Fruit fly (Drosophila melanogaster): ENCODE measurements around the gene CG2964.

The CG2964 gene

DNA sequence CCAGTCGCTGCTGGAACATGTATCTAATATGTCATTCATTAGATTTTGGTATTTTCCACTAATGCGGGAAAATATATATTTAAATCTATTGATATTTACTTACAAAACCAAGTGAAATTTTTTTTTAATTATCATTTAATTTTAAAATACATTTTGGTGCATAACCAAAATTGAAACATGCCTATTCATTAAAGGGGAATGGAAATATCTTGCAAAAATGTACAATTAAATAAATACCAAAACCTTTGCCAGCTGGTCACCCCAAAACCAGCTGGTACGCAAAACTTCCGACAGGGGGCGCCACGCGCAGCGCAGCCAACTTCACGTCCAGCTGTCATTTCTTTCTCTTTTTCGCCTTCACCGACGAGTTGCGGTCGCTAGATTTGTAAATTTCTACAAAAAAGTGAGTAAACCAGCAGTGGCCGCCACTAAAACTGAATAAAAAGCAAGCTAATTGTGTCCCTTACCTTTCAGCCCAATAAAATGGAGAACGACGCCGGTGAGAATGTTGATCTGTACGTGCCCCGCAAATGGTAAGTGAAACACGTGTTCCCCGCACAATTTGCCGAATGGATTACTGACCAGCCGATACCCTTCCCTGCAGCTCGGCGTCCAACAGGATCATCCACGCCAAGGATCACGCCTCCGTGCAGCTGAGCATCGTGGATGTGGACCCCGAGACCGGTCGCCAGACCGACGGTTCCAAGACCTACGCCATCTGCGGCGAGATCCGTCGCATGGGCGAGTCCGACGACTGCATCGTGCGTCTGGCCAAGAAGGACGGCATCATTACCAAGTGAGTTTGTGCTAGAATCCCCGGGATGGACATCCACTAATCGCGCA, 43.8 kb downstream of the CG2964 start, which contains the start of the genes CG3104 and RpS21:
Gene CG3104, minus strand, starts transcription at position 6 of the 843 bp plus-strand sequence.
Gene RpS21, plus strand, starts transcription at position 298 of the 843 bp plus-strand sequence.
- TF ChIP-seq CG8478 (optimal IDR thresholded peaks at IDR 0.05) (no peak), CTCF (optimal IDR thresholded peaks at IDR 0.05) (peak; percentile 92 to 95)

DNA sequence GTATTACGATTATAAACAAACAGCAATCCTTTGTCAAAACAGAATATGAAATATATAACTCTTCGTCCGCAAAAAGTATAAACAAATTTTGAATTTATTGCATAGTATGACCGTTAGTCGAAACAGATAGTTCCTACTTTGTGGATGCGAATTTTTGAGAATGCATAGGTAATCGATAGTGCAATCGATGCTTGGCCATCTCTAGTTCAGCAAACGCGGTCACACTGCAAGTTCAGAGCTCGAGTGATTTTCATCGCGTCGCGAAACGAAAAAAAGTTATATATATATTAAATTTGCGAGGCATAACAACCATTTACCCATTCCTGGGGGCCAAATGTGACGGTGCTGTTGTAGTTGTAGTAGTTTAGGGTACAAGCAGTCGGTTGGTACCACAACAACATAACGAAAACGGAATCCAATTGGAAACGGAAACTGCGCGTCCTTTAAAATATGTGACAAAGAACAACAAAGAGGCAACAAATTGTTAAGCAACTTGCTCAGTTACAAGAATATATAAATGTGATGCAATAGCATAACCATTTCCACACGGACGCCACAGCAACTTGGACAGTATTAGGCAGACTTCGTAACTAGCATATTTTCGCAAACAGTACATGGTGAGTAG, 44.8 kb downstream of the CG2964 start, which contains the start of gene CG2991:
Gene CG2991, plus strand, starts transcription at position 205 of the 625 bp plus-strand sequence.
- TF ChIP-seq CTCF (optimal IDR thresholded peaks at IDR 0.05) (peak; percentile 7 to 57), CG8478 (optimal IDR thresholded peaks at IDR 0.05) (no peak)

DNA sequence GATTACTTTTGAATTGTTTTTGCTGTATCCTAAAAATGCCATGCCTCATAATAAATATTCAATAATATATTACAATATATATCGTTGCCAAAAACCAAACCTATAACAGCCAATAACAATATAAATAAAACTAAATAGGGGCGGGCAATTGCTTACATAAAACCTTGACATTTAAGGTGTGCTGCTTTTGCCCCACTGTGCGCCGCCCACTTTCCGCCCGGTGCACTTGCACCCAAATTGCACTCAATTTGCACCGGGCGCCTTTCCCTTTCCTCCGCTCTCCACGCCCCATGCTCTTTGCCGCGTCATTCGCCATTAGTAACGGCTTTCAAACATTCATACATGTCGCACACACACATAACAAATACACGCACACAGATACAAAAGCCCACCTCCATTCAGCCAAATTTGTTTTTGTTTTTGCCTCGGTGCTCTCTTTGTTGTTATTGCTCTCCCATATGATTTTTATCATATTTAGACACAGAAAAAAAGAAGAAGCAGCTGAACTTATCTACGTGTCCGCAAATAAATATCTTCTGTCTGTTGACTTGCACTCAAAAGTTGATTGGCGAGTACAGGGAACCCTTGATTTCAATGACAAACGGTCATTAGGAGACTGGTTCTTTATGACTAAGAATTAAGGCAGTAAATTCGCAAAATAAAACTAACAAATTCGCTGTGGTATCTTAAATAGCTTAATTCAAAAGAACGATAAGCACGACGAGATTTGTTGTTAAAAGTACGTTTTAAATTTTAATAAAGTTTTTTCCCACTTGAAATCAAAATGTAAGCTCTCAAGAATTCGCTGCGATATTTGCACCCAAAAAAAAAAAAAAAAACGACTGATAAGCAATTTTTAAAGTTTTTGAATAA, 45.9 kb downstream of the CG2964 start:
- TF ChIP-seq CTCF (optimal IDR thresholded peaks at IDR 0.05), result no peak
- TF ChIP-seq CG8478 (optimal IDR thresholded peaks at IDR 0.05), result no peak

DNA sequence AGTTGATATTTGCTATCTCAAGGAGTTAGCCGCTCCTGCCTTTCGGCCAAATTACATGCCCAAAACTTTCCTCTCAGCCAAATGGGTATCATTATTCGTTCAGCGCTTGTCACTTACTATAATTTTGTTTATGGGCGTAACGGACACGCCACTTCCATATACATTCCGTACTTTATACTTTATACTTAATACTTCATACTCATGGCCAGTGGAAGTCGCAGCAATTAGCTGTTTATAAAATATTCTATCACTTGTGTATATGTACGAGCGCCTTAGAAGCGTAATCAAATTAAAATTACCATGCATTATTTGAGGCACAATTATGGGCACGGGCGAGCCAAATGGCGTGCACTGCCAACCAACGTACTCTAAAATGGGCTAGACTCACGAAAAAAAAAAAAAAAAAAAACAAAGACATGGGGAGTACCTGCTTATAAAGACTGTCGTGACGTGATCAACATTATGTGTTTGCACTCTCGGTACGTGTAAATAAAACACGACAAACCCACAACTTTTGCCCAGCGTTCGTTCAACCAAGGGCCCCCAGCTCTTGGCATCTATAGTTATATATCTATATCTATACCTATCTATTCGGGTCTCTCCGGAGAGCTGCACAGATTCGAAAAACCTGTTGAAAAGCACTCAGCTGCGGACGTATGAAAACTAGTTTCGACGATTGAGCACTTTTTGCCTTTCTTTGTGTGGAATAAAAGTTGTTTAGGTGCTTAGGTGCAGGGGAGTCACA, 49.1 kb downstream of the CG2964 start:
- TF ChIP-seq CG8478 (optimal IDR thresholded peaks at IDR 0.05) (no peak), CTCF (optimal IDR thresholded peaks at IDR 0.05) (no peak)

DNA sequence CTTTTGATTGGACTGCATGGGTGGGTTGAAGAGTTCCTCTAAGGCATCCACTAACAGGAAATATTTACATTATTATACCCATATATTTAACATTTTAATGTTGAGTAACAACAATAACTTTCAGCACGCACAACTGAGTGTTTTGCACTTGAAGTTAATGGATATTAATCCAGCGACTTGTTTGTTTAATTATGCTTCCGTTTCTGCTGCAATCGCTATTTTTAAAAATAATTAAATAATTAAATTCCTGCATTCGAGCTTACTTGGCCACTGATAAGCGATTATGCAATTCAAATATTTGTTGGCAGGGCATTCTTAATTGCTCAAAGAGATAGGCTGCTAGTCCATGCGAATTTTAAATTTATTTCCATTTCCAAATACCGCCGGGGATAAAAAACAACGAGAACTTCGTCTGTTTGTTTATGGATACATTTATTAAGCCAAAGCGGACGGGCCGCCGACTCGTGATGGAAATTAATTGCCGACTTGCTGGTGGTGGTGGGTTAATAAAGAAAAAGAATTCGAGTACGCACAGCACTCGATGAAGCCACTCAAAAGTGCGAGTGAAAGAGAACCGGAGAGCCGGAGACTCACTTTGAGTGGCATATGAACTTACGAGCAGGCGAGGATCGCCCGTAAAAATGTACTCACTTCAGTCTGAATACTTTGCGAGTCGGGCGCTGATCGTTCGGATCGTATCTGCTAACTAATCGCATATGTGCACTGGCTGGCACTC, 49.8 kb downstream of the CG2964 start:
- TF ChIP-seq CTCF (optimal IDR thresholded peaks at IDR 0.05), result no peak
- no peak for TF ChIP-seq CG8478 (optimal IDR thresholded peaks at IDR 0.05)

DNA sequence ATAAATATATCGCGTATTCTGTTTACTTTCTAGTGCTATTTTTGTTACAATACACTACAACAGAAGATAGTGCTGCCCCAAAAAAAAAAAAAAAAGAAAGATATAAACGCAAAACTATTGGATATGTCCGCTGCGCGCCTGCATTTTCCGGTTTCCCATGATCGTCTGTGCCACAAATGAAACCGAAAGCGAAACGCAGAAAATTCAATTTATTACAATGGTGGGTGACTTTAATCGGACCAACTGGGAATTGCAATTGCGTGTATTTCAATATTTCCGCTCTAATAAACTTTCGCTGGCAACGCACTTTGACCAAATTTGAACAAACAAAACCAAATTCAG, 50.4 kb downstream of the CG2964 start:
- TF ChIP-seq CG8478 (optimal IDR thresholded peaks at IDR 0.05), result no peak
- TF ChIP-seq CTCF (optimal IDR thresholded peaks at IDR 0.05), result no peak

Data from S2 (cell line).